Fruit fly (Drosophila melanogaster) whole organism, embryonic: ENCODE data around the gene CG14958.

Source experiments
- C15 ChIP-seq: fragments of 200-800 bp; sonication (Bioruptor generic); IDR thresholded peaks from 3 replicates; pipeline ENCODE4 v1.3.6; 2022; ENCODE audit warnings: missing biosample characterization, missing genetic modification characterization
- CG12071 ChIP-seq: fragments of 200-800 bp; sonication (Bioruptor generic); optimal IDR thresholded peaks from 3 replicates; lab custom pipeline; 2018; ENCODE audit warnings: missing biosample characterization, mild to moderate bottlenecking, missing genetic modification characterization
- CG12104 ChIP-seq: fragments of 200-800 bp; sonication (Bioruptor generic); optimal IDR thresholded peaks from 3 replicates; lab custom pipeline; 2016; ENCODE audit warnings: missing biosample characterization, missing genetic modification characterization
- CG12769 ChIP-seq: fragments of 200-800 bp; sonication (Bioruptor generic); optimal IDR thresholded peaks from 2 replicates; lab custom pipeline; 2019; ENCODE audit warnings: missing biosample characterization, mild to moderate bottlenecking, missing genetic modification characterization, moderate library complexity
- CG13775 ChIP-seq: fragments of 200-800 bp; sonication (Bioruptor generic); optimal IDR thresholded peaks from 3 replicates; lab custom pipeline; 2017; ENCODE audit warnings: missing biosample characterization, mild to moderate bottlenecking, missing genetic modification characterization
- CG14965 ChIP-seq: fragments of 200-800 bp; sonication (Bioruptor generic); optimal IDR thresholded peaks from 2 replicates; lab custom pipeline; 2016; ENCODE audit warnings: missing biosample characterization, missing genetic modification characterization, borderline replicate concordance
- CG15011 ChIP-seq: fragments of 200-800 bp; sonication (Bioruptor generic); optimal IDR thresholded peaks from 3 replicates; lab custom pipeline; 2018; ENCODE audit warnings: missing biosample characterization, mild to moderate bottlenecking, missing genetic modification characterization
- CG15514 ChIP-seq: fragments of 200-800 bp; sonication (Bioruptor generic); optimal IDR thresholded peaks from 3 replicates; lab custom pipeline; 2017; ENCODE audit warnings: missing biosample characterization, missing genetic modification characterization, mild to moderate bottlenecking, moderate library complexity, missing genetic modification reagents
- CG16815 ChIP-seq: fragments of 200-800 bp; sonication (Bioruptor generic); optimal IDR thresholded peaks from 3 replicates; lab custom pipeline; 2017; ENCODE audit warnings: missing biosample characterization, mild to moderate bottlenecking, missing genetic modification characterization
- CG30403 ChIP-seq: fragments of 200-800 bp; sonication (Bioruptor generic); optimal IDR thresholded peaks from 3 replicates; lab custom pipeline; 2016; ENCODE audit warnings: missing biosample characterization, missing genetic modification characterization
- CG31365 ChIP-seq: fragments of 200-800 bp; sonication (Bioruptor generic); optimal IDR thresholded peaks from 2 replicates; lab custom pipeline; 2018; ENCODE audit warnings: missing biosample characterization, mild to moderate bottlenecking, missing genetic modification characterization
- CG4854 ChIP-seq: fragments of 200-800 bp; sonication (Bioruptor generic); optimal IDR thresholded peaks from 2 replicates; lab custom pipeline; 2016; ENCODE audit warnings: missing biosample characterization, missing genetic modification characterization, inconsistent platforms
- CG6272 ChIP-seq: fragments of 200-800 bp; sonication (Bioruptor generic); IDR thresholded peaks from 2 replicates; pipeline ENCODE4 v1.3.6; 2022; ENCODE audit warnings: missing biosample characterization, missing genetic modification characterization
- CG6791 ChIP-seq: fragments of 200-800 bp; sonication (Bioruptor generic); IDR thresholded peaks from 3 replicates; pipeline ENCODE4 v1.3.6; 2022; ENCODE audit warnings: missing biosample characterization, missing genetic modification characterization; ENCODE audit not compliant: partially characterized antibody
- CG9817 ChIP-seq: fragments of 200-800 bp; sonication (Bioruptor generic); optimal IDR thresholded peaks from 2 replicates; lab custom pipeline; 2018; ENCODE audit warnings: missing biosample characterization, mild to moderate bottlenecking, missing genetic modification characterization, moderate library complexity
- Chrac-16 ChIP-seq: fragments of 200-800 bp; sonication (Bioruptor generic); optimal IDR thresholded peaks from 3 replicates; lab custom pipeline; 2016; ENCODE audit warnings: missing biosample characterization, missing genetic modification characterization
- Dad ChIP-seq: fragments of 200-800 bp; sonication (Bioruptor generic); optimal IDR thresholded peaks from 3 replicates; lab custom pipeline; 2016; ENCODE audit warnings: missing biosample characterization, missing genetic modification characterization
- Dref ChIP-seq: fragments of 200-800 bp; sonication (Bioruptor generic); IDR thresholded peaks from 2 replicates; pipeline ENCODE4 v1.3.6; 2022; ENCODE audit warnings: missing biosample characterization, missing genetic modification characterization
- ERR ChIP-seq: fragments of 200-800 bp; sonication (Bioruptor generic); optimal IDR thresholded peaks from 2 replicates; lab custom pipeline; 2016; ENCODE audit warnings: missing biosample characterization, missing genetic modification characterization
- Fer3 ChIP-seq: fragments of 200-800 bp; sonication (Bioruptor generic); optimal IDR thresholded peaks from 2 replicates; lab custom pipeline; 2018; ENCODE audit warnings: missing biosample characterization, mild to moderate bottlenecking, missing genetic modification characterization, moderate library complexity
- Max ChIP-seq: fragments of 200-800 bp; sonication (Bioruptor generic); optimal IDR thresholded peaks from 2 replicates; lab custom pipeline; 2016; ENCODE audit warnings: missing biosample characterization, mild to moderate bottlenecking, missing genetic modification characterization
- NC2α ChIP-seq: fragments of 200-800 bp; sonication (Bioruptor generic); optimal IDR thresholded peaks from 2 replicates; lab custom pipeline; 2016; ENCODE audit warnings: missing biosample characterization, missing genetic modification characterization
- NfI ChIP-seq: fragments of 200-800 bp; sonication (Bioruptor generic); optimal IDR thresholded peaks from 3 replicates; lab custom pipeline; 2018; ENCODE audit warnings: missing biosample characterization, mild to moderate bottlenecking, missing genetic modification characterization, moderate library complexity
- Poxn ChIP-seq: fragments of 200-800 bp; sonication (Bioruptor generic); IDR thresholded peaks from 2 replicates; pipeline ENCODE4 v1.3.6; 2022; ENCODE audit warnings: missing biosample characterization, missing genetic modification characterization
- Rfx ChIP-seq: fragments of 200-800 bp; sonication (Bioruptor generic); IDR thresholded peaks from 2 replicates; pipeline ENCODE4 v1.3.6; 2022; ENCODE audit warnings: missing biosample characterization, missing genetic modification characterization
- Rx ChIP-seq: fragments of 200-800 bp; sonication (Bioruptor generic); IDR thresholded peaks from 2 replicates; pipeline ENCODE4 v1.3.6; 2022; ENCODE audit warnings: missing biosample characterization, missing genetic modification characterization
- Taf1 ChIP-seq: fragments of 200-800 bp; sonication (Bioruptor generic); IDR thresholded peaks from 2 replicates; pipeline ENCODE4 v1.3.6; 2022; ENCODE audit warnings: missing biosample characterization, missing genetic modification characterization
- Tbp ChIP-seq: fragments of >200 bp; optimal IDR thresholded peaks from 2 replicates; lab custom pipeline; 2018; ENCODE audit warnings: missing biosample characterization, missing genetic modification characterization
- YL-1 ChIP-seq: fragments of 200-800 bp; sonication (Bioruptor generic); optimal IDR thresholded peaks from 3 replicates; lab custom pipeline; 2017; ENCODE audit warnings: missing biosample characterization, mild to moderate bottlenecking, missing genetic modification characterization
- bcd ChIP-seq: fragments of 200-800 bp; sonication (Bioruptor generic); optimal IDR thresholded peaks from 2 replicates; lab custom pipeline; 2017; ENCODE audit warnings: missing biosample characterization, mild to moderate bottlenecking, missing genetic modification characterization
- btn ChIP-seq: fragments of 200-800 bp; sonication (Bioruptor generic); optimal IDR thresholded peaks from 2 replicates; lab custom pipeline; 2016; ENCODE audit warnings: missing biosample characterization, missing genetic modification characterization
- dan ChIP-seq: fragments of 200-800 bp; sonication (Bioruptor generic); IDR thresholded peaks from 2 replicates; pipeline ENCODE4 v1.3.6; 2022; ENCODE audit warnings: missing biosample characterization, missing genetic modification characterization
- disco-r ChIP-seq: fragments of 200-800 bp; sonication (Bioruptor generic); optimal IDR thresholded peaks from 2 replicates; lab custom pipeline; 2016; ENCODE audit warnings: missing biosample characterization, missing genetic modification characterization
- inv ChIP-seq: fragments of 200-800 bp; sonication (Bioruptor generic); IDR thresholded peaks from 2 replicates; pipeline ENCODE4 v1.3.6; 2022; ENCODE audit warnings: missing biosample characterization, missing genetic modification characterization; ENCODE audit not compliant: partially characterized antibody
- klu ChIP-seq: fragments of 200-800 bp; sonication (Bioruptor generic); IDR thresholded peaks from 2 replicates; pipeline ENCODE4 v1.3.6; 2022; ENCODE audit warnings: missing biosample characterization, missing genetic modification characterization
- lov ChIP-seq, 2 experiments: fragments of 200-800 bp in 1 of 2; fragments of >200 bp in 1 of 2; sonication (Bioruptor generic) in 1 of 2; IDR thresholded peaks in 1 of 2; optimal IDR thresholded peaks in 1 of 2; 2 replicates in 1 of 2; 3 replicates in 1 of 2; pipeline versions ENCODE4 v1.3.6 to Lab custom; 2017 to 2022; ENCODE audit warnings: missing biosample characterization in 1 of 2, missing genetic modification characterization in 1 of 2
- mirr ChIP-seq: fragments of 200-800 bp; sonication (Bioruptor generic); optimal IDR thresholded peaks from 3 replicates; lab custom pipeline; 2018; ENCODE audit warnings: missing biosample characterization, mild to moderate bottlenecking, missing genetic modification characterization
- org-1 ChIP-seq: fragments of 200-800 bp; sonication (Bioruptor generic); optimal IDR thresholded peaks from 2 replicates; lab custom pipeline; 2017; ENCODE audit warnings: missing biosample characterization, missing genetic modification characterization
- prd ChIP-seq, 3 experiments: fragments of >200 bp in 2 of 3; fragments of 200-800 bp in 1 of 3; sonication (Bioruptor generic) in 1 of 3; optimal IDR thresholded peaks in 2 of 3; IDR thresholded peaks in 1 of 3; 2 replicates in 2 of 3; 3 replicates in 1 of 3; pipeline versions ENCODE4 v1.3.6 to Lab custom; 2017 to 2022; ENCODE audit warnings: missing biosample characterization in 1 of 3, missing genetic modification characterization in 1 of 3
- run ChIP-seq: fragments of 200-800 bp; sonication (Bioruptor generic); optimal IDR thresholded peaks from 3 replicates; lab custom pipeline; 2018; ENCODE audit warnings: missing biosample characterization, mild to moderate bottlenecking, missing genetic modification characterization
- sens-2 ChIP-seq: fragments of 200-800 bp; sonication (Bioruptor generic); IDR thresholded peaks from 2 replicates; pipeline ENCODE4 v1.3.6; 2022; ENCODE audit warnings: missing biosample characterization, missing genetic modification characterization
- sna ChIP-seq: fragments of 200-800 bp; sonication (Bioruptor generic); IDR thresholded peaks from 2 replicates; pipeline ENCODE4 v1.3.6; 2022; ENCODE audit warnings: missing biosample characterization, missing genetic modification characterization; ENCODE audit not compliant: partially characterized antibody
- toy ChIP-seq: fragments of 200-800 bp; sonication (Bioruptor generic); IDR thresholded peaks from 2 replicates; pipeline ENCODE4 v1.3.6; 2022; ENCODE audit warnings: missing biosample characterization, missing genetic modification characterization
- twi ChIP-seq: fragments of 200-800 bp; optimal IDR thresholded peaks from 2 replicates; lab custom pipeline; 2019; ENCODE audit warnings: missing biosample characterization, mild to moderate bottlenecking, missing genetic modification characterization, moderate library complexity
- vfl ChIP-seq: fragments of 200-800 bp; sonication (Bioruptor generic); optimal IDR thresholded peaks from 2 replicates; lab custom pipeline; 2016; ENCODE audit warnings: missing biosample characterization, missing genetic modification characterization
- zfh2 ChIP-seq: fragments of 200-800 bp; sonication (Bioruptor generic); optimal IDR thresholded peaks from 2 replicates; lab custom pipeline; 2016; ENCODE audit warnings: missing biosample characterization, missing genetic modification characterization

Gene CG14958

DNA sequence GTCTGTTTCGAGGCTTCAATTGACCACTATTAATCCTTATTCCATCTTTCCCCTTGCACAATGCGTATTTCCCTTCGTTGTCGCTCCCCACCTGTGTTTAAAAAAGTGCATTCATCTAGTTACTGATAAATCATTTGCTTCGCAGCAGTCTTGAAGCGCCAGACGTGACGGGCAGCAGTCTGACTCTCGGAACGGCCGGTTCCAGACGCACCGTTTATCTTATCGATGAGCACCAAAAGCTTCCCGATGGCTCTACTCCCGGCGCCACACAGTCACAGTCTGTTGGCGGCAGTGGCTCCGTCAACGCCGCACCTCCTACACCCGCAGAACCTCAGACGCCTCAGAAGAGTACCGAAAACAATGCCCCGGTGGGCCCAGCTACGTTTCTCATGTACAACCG, 5.7 kb upstream of the CG14958 start, which contains the start of gene CG42494:
CG42494 (plus strand) TSS at position 301 of the 400 bp plus-strand sequence.
- TF ChIP-seq btn (GFP tag; lab: Kevin White, UChicago): no peak
- TF ChIP-seq CG6272 (GFP tag; lab: Robert Waterston, UW): no peak
- TF ChIP-seq sens-2: no peak
- TF ChIP-seq NC2α (GFP tag; lab: Kevin White, UChicago): no peak
- TF ChIP-seq CG13775 (GFP tag; lab: Kevin White, UChicago): no peak
- TF ChIP-seq Taf1: no peak
- no peak for TF ChIP-seq Rx (GFP tag; lab: Robert Waterston, UW)
- no peak for TF ChIP-seq Dref (GFP tag; lab: Robert Waterston, UW)
- no peak for TF ChIP-seq CG31365 (tag; lab: Kevin White, UChicago)
- TF ChIP-seq CG16815: no peak
- TF ChIP-seq ERR: no peak
- TF ChIP-seq Poxn (GFP tag; lab: Robert Waterston, UW): no peak
- TF ChIP-seq lov (optimal IDR thresholded peaks at IDR 0.05; lab: Kevin White, UChicago): no peak
- TF ChIP-seq lov (GFP tag; IDR thresholded peaks at IDR 0.05; lab: Robert Waterston, UW): no peak
- TF ChIP-seq, all 482 proteins: peak for 0

DNA sequence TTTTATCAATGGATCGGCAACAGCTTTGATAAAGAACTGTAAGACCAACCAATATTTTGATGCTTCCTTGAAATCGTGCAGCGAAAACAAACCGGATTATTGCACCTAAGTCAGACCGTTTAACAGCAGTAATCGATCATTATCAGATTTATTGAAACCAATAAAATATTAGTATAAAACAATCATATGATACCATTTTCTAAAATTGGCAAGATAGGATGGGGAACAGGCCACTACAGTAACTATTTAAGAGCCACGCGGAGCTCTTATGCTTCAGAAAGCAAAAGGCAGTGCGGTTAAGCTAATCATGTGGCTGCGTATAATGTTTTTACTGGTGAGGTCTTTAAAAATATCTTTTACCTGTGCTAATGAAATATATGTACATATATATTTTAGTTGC, 3.4 kb upstream of the CG14958 start, which contains the start of gene CG32284:
CG32284 (plus strand) TSS at position 301 of the 400 bp plus-strand sequence.
- TF ChIP-seq inv (GFP tag; lab: Robert Waterston, UW): no peak
- no peak for TF ChIP-seq klu (GFP tag; lab: Robert Waterston, UW)
- no peak for TF ChIP-seq C15 (GFP tag; lab: Robert Waterston, UW)
- no peak for TF ChIP-seq YL-1
- TF ChIP-seq prd (optimal IDR thresholded peaks at IDR 0.05; lab: Kevin White, UChicago): no peak
- TF ChIP-seq prd (GFP tag; IDR thresholded peaks at IDR 0.05; lab: Robert Waterston, UW): no peak
- no peak for TF ChIP-seq CG12104 (GFP tag; lab: Kevin White, UChicago)
- no peak for TF ChIP-seq CG14965
- no peak for TF ChIP-seq bcd (GFP tag; lab: Kevin White, UChicago)
- no peak for TF ChIP-seq CG12071
- TF ChIP-seq Chrac-16 (GFP tag; lab: Kevin White, UChicago): no peak
- no peak for TF ChIP-seq CG15514 (GFP tag; lab: Kevin White, UChicago)
- no peak for TF ChIP-seq btn (GFP tag; lab: Kevin White, UChicago)
- TF ChIP-seq sna (GFP tag; lab: Robert Waterston, UW): no peak
- no peak for TF ChIP-seq CG13775 (GFP tag; lab: Kevin White, UChicago)
- no peak for TF ChIP-seq dan (GFP tag; lab: Robert Waterston, UW)

DNA sequence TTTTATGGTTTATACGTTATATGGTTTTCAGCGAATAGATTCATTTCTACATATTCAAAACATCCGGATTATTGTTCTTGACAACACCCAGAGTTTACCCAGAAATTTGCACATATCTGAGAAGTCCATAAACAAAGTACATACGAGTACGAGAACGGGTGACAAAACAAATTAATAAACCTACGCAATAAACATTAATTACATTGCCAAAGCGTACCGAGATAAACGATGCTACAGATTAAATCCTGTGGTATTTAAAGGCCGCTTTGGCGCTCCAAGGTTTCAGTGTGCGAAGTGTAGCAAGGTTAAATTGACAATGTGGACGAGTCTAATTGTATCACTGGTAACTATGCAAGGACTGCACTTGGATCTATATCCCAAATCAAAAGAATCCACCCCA, 2.5 kb upstream of the CG14958 start, which contains the start of gene CG14957:
CG14957 (plus strand) TSS at position 301 of the 400 bp plus-strand sequence.
- TF ChIP-seq Rfx (GFP tag; lab: Robert Waterston, UW): 0 out of 2 replicates have a peak, but pooled peaks have one; percentile 12
- no peak for TF ChIP-seq CG30403 (GFP tag; lab: Kevin White, UChicago)
- TF ChIP-seq NfI (GFP tag; lab: Kevin White, UChicago): no peak

DNA sequence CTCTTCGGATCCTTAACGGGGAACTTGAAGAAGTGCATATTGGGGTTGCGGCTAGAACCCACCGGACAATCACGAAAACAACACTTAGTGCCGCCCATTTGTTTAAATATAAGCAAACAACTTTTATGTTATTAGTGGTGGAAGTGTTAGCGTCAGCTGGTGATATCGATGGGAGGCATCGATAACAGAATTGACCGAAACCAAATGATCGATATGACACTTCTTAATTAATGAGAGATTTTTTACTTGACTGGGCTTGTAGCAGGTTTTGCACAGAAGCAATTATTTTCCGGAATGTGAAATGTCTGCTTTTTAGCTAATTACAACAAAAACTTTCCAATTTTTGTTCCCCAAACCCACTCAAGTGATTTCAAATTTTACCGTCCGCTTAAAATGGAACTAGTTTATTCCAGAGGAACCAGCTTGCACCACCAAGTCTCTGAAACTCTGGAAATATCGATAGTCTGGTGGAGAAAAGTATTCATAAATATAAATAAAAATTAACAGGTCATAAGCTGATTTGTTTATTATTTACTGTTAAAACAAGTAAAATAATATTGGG, 2.6 kb downstream of the CG14958 start, which contains the start of gene CG14965:
CG14965 (minus strand) TSS at position 159 of the 562 bp plus-strand sequence.
- TF ChIP-seq CG6791 (GFP tag; lab: Robert Waterston, UW) (peak; percentile 86), Tbp (GFP tag; lab: Kevin White, UChicago) (no peak), Max (GFP tag; lab: Kevin White, UChicago) (no peak), CG12769 (tag; lab: Kevin White, UChicago) (no peak), CG9817 (tag; lab: Kevin White, UChicago) (no peak), CG4854 (GFP tag; lab: Kevin White, UChicago) (no peak), sna (GFP tag; lab: Robert Waterston, UW) (peak; percentile 95), Fer3 (tag; lab: Kevin White, UChicago) (no peak), zfh2 (GFP tag; lab: Kevin White, UChicago) (no peak), twi (tag; lab: Kevin White, UChicago) (no peak), Dad (GFP tag; lab: Kevin White, UChicago) (no peak), vfl (no peak), org-1 (GFP tag; lab: Kevin White, UChicago) (no peak), toy (GFP tag; lab: Robert Waterston, UW) (no peak), mirr (GFP tag; lab: Kevin White, UChicago) (no peak), CG15011 (GFP tag; lab: Kevin White, UChicago) (no peak), disco-r (GFP tag; lab: Kevin White, UChicago) (no peak), run (no peak)
